Fruit fly (Drosophila melanogaster): ENCODE data around the gene LysP.

Gene LysP

DNA sequence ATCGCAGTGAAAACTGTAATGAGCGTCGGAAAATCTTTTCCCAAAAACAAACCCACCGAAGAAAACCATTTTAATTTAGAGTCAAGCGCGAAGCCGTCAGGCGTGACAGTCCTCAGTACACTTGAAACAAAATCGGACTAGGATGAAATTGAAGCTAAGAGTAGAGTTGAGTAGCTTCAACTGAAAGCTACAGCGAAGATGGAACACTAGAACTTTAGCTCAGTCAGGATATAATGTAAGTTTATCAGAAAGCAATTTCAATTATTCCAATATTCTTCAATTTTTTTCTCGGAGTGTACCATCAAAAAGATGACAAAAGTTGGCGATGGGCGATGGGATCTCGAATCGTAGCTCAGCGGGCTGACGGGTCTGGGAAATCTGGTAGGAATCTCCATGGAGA is 2.0 kb downstream of the LysP start:
- TF ChIP-seq CG17801 (GFP tag; optimal IDR thresholded peaks at IDR 0.05; ENCODE audit: partially characterized antibody), result no peak

DNA sequence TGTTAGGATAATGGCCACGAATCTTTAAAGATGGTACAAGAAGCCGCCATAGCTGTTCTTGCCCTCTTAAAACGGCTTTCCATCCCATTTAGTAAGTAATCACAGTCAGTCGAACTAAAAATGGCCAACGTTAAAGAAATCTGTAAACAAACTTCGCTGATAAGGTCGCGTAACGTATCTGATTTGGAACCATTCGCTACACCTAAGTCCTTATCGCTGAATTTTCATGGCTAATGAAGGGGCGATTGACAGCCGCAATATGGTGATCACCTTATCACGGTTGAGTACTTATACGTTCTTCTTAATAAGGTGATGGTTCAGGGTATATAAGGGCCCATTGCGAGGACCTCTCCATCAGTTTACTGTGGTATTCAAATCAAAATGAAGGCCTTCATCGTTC is 5.9 kb downstream of the LysP start, which contains the start of gene LysE:
Gene LysE, plus strand, starts transcription at position 257 of the 400 bp plus-strand sequence.
- no peak for TF ChIP-seq CG17801 (GFP tag; optimal IDR thresholded peaks at IDR 0.05; ENCODE audit: partially characterized antibody)

DNA sequence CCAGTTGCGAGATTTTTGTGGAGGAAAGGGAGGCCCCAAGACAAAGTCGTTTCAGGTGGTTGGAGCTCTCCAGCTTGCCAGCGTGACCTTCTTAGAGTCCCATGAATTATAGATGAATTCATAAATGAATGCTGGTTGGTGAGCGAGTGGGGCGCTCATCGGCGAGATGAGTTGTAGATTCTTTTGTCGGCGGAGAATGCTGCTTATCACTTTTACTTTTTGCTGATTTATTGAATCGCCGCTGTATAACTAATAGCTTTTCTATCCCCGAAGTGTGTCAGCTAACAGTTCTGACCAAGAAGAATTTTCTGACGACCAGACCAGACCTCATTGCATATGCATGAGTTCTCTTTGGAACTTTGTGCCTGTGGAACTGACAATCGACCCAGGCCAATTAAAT is 6.4 kb downstream of the LysP start:
- TF ChIP-seq CG17801 (GFP tag; optimal IDR thresholded peaks at IDR 0.05; ENCODE audit: partially characterized antibody), result no peak

DNA sequence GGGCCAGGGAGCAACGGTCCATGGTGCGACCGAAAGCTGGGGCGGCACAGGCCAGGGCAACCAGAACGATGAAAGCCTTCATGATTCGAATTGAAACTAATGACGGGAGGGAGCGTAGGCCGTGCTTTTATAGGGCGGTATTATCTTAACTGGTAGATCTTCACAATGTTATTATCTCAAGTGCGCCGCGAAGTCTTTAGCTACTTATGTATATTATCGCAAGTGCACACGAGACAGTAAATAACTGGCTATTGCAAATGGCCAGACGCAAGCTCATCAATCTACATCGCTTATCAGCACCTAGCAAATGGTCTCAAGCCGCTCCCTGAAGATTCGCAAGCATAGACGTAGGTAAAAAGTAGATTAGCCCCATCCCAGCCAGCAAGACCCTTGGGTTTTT is 7.4 kb downstream of the LysP start, which contains the start of gene LysD:
Gene LysD, minus strand, starts transcription at position 101 of the 400 bp plus-strand sequence.
- no peak for TF ChIP-seq CG17801 (GFP tag; optimal IDR thresholded peaks at IDR 0.05; ENCODE audit: partially characterized antibody)

DNA sequence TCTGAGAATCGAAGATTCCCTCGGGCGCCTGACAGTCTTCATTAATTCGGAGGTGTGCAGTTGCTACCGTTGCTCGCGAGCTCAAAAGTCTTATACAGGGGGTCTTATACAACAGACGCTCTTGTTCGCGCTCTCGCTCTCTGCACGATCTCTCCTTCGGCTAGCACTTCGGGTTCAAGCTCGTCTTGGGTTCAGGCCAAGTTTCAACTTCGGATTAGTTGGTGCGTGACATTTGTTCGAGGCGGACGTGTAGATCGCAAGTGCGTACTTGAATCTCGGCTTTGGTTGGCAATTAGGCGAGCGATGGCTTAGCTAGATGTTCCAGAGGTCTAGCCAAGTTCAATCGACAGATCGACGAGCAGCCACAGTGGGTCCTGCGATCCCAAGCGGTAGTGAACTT is 10.3 kb downstream of the LysP start:
- no peak for TF ChIP-seq CG17801 (GFP tag; optimal IDR thresholded peaks at IDR 0.05; ENCODE audit: partially characterized antibody)

DNA sequence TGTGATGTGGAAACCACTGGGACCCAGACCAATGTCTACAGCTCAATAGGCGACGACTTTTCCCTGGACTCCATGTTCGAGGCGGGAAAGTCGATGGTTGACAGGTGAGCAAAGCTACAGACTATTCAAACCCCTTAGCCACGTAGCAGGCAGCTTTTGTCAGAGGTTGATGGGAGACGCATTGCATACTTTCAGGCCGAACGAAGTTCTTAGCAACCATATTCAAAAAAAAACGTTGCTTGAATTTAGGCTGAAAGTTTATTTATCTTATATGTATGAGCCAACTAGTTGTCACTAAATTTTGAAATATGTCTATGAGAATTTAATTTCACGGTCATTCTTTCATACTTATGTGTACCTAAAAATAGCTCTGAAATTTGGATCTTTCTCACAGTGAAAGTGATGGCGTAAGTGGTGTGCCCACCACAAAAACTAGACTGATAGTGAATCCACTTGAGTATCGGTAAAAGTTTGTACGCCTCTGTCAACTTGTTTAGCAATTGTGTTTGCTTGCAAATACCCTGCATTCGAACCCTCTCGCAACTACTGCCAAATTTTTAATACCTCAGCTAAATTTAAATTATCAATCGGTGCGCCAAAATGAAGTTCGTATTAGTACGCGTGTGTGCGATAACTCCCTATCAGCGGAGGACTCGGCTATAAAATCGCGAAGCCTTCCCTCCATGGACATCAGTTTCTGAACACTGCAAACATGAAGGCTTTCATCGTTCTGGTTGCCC is 11.6 kb downstream of the LysP start, which contains the start of gene LysB:
Gene LysB, plus strand, starts transcription at position 690 of the 740 bp plus-strand sequence.
- no peak for TF ChIP-seq CG17801 (GFP tag; optimal IDR thresholded peaks at IDR 0.05; ENCODE audit: partially characterized antibody)

DNA sequence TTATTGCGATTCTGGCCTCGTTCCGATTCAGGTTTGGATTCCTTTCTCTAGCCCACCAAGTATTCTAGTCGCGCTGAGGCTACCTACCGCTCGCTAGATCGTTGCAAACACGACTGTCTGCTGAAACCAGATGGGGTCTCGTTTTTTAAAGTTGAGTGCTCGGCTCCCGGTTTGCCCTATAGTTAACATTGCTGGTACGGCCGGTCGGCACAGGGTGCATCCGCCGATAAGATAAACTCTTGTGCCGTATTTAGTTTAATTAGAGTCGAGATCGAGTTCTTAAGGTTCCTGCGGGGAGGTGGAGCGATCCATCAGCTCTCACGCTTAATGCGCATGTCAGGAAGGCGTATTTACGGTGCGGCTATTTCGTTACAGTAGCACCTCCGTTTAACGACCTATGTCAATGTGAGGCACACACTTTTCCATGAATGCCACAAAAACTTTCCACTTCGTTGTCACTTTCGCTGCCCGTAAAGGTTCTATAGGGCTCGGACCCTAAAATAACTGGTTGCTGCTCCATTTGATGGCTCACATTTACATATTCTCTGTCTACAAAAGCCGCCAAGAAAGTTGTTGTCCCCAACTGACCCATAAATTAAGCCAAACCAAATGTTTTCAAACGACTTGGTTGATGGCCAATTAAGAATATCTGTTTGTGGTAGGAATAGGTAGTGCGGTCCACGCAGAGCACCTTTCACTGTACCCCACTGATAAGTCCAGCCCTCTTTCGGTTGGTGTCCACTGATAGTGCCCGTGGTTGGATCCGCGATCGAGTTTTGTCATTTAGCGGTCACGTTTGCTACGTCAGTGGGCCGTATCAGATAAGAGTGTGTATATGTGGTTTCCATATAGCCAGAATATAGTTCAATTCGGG is 13.6 kb downstream of the LysP start, which contains the start of gene CG9119:
Gene CG9119, minus strand, starts transcription at position 122 of the 874 bp plus-strand sequence.
- no peak for TF ChIP-seq CG17801 (GFP tag; optimal IDR thresholded peaks at IDR 0.05; ENCODE audit: partially characterized antibody)

DNA sequence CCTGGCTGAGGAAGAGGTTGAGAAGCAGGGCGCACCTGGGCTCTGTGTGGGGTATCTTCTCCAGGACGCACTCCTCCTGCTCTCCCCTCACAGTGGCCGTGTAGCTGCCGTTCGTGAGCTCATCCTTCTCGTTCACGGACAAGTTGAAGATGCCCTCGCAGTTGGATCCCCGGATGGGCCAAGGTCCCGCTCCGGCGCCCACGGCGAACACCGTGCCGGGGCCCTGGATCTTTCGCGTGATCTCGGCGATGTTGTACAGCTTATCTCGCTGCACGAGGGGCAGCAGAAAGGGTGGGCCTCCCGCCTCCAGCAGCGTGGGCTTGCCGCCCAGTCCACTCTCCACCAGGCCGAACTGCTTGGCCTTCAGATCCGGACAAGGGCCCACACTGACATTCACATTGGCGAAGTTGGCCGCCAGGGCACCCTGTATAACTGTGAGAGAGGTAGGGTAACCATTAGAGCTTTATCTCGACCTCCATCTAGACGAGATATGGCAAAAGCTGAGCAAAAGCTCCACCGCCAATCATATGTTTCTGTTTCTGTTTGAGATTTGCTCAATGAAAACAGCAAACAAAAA is 14.6 kb downstream of the LysP start:
- TF ChIP-seq CG17801 (GFP tag; optimal IDR thresholded peaks at IDR 0.05; ENCODE audit: partially characterized antibody), result no peak

DNA sequence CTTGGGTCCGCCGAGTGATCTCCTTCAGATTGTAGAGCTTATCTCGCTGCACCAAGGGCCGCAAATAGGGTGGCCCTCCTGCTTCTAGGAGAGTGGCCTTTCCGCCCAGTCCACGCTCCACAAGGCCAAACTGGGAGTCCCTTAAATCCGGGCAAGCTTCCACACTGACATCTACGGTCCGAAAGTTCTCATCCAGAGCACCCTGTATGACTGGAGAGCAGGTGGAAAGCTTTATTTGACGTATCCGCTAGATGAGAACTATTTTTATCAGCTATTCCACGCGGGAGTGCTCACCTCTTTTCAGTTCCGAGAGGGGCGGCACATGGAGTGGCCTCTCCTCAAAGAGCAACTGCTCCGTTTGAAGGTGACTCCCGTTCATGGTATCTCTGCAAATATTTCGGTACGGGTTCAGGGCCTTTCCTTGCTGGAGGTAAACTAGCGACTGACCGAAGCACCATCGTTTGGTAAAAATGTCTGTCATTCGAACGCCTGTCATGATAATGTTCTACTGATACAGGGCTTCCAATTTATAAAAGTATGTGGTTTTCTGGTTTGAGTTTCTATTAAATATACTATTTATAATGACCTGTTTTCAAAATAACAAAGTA is 15.8 kb downstream of the LysP start, which contains the start of gene meep:
Gene meep, minus strand, starts transcription at position 449 of the 608 bp plus-strand sequence.
- TF ChIP-seq CG17801 (GFP tag; optimal IDR thresholded peaks at IDR 0.05; ENCODE audit: partially characterized antibody), result no peak

DNA sequence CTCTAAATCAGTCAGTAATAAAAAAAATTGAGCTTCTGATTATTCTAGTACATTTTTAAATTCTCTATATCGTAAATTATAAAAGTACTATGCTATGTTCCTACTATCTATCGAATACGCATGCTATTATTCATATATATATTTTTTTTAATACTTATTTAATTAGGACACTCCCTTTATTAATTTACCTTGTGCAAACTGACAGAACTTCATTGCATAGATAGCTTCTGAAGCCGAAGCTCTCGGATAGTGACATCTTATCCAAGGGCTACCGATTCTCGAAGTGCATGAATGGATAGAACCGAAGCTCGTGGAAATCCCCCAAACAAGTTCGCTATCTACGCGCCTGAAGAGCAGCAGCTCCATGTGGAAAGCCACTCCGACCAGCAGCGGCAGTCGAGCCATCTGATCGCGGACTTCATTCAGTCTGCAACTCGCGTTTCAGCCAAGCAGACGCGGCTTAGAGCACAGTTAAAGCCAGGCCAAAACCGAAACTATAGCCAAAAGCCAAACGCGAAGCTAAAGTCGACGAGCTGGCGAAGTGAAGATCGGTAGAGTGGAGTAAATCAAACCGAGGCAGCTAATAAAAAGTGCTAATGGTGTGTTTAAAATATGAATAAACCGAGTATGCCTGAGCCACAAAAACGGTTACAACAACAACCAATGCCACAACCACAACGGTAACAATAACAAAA is 18.0 kb downstream of the LysP start, which contains the start of gene mwh:
Gene mwh, plus strand, starts transcription at position 430 of the 695 bp plus-strand sequence.
- no peak for TF ChIP-seq CG17801 (GFP tag; optimal IDR thresholded peaks at IDR 0.05; ENCODE audit: partially characterized antibody)

DNA sequence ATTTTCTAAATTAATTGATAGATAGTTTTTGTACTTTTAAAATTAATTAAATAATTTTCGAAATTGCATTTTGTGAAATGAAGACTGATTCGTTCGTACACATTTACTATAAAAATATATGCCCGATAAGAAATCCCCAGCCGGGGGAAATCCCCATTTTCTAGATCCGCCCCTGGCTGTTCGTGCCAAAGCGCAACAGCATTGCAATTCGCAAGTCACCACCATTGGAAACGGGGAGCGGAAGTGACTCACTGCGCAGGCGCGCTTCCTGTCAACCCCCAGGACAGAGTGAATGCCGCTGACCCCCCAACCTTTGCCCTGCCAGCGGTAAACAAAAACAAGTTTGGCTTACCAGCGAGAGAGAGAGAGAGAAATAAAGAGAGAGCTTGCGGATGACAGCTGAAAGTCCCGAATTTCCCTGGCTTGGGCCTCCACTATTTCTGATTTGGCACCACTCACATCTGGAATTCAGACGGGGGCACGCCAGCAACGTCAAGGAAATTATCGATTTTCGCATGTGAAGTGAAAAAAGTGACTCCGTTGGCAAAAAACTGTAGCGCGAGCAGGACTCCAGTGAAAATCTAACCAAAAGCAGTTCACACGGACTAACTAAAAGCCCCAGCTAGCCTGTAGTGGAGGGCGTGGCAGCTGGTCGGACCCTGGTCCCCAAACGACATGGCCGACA is 22.5 kb downstream of the LysP start, which contains the start of gene Aplip1:
Gene Aplip1, plus strand, starts transcription at position 450 of the 685 bp plus-strand sequence.
- no peak for TF ChIP-seq CG17801 (GFP tag; optimal IDR thresholded peaks at IDR 0.05; ENCODE audit: partially characterized antibody)

DNA sequence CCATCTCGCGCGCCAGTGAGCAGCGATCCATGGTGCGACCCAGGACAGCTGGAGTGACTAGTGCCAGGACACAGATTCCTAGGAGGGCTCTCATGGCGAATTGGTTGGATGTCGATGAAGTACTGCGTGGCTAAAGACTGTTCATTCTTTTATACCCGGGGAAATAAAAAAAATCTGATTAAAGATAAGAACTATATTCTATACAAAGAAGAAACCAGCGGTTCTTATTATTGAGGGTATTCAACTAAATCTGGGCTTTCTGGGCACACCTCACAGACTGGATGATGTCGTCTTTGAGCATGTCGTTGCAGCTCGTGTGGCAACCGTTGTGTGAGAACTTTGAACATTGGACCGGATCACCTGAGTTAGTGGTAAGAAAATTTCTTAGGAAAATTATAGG is 23.3 kb downstream of the LysP start, which contains the start of gene LysX:
Gene LysX, minus strand, starts transcription at position 101 of the 400 bp plus-strand sequence.
- TF ChIP-seq CG17801 (GFP tag; optimal IDR thresholded peaks at IDR 0.05; ENCODE audit: partially characterized antibody), result no peak

DNA sequence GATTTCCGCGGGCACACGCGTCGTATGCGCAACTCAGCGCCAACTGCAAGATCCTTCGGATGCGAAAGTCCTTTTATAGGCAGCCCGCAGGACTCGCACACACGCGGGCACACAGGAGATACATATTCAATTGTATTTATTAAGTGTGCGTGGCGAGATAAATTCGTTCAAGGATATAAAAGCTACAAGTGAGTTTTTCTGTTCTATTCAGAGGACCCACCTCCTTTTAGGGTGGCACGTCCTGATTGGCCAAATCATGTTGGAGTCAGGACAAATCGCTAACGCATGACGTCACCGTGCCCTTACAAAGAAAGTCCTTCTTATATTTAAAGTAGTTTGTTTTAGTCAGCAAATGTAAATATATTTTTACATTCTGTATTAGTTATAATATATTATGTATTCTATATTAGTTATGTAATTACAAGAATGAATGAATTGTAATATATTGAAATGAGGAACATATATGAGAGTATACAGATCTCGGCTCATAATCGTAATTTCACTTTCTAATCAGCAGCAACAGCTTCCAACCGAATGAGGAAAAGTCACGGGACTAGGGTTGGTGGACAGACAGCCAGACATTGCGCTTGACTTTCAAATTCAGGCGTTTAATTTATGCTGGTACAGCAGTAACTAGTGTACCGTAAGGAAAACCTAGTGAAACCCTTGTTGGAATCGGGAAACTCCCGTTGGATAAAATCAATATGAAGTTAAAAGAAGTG is 25.2 kb downstream of the LysP start, which contains the start of gene Trhn:
Gene Trhn, minus strand, starts transcription at position 51 of the 722 bp plus-strand sequence.
- TF ChIP-seq CG17801 (GFP tag; optimal IDR thresholded peaks at IDR 0.05; ENCODE audit: partially characterized antibody), result no peak

Data from ovary, adult (tissue).